Fruit fly (Drosophila melanogaster): ENCODE results near the gene CG43400.

CG43400 gene

DNA sequence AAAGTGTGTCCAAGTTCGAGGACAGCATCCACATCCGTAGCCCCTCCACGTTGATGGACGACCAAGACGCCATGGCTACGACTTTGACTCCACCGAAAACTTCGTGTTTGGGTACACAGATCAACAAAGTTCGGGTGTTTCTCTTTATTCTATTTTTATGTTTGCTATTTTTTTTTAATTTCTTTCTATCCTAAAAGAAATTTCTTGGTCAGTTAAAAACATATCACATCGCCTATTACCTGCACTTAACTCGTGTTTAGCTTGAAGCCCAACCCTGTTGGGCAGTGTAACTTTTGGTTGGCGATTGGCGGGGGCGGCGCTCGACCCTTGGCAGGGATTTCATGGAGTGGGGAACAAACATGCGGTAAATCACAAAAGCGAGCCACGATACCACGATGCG lies 17.1 kb upstream of the CG43400 start:
- TF ChIP-seq CG15710 (tag; optimal IDR thresholded peaks at IDR 0.05): peak; percentile 79
- TF ChIP-seq CG8159 (tag; optimal IDR thresholded peaks at IDR 0.05): peak; percentile 88
- peak; percentile 82 for TF ChIP-seq CG14655 (GFP tag; optimal IDR thresholded peaks at IDR 0.05)
- TF ChIP-seq CG17806 (tag; optimal IDR thresholded peaks at IDR 0.05): peak; percentile 88
- TF ChIP-seq Ets98B (GFP tag; IDR thresholded peaks at IDR 0.05): peak; percentile 74
- peak; percentile 32 for TF ChIP-seq EcR (GFP tag; optimal IDR thresholded peaks at IDR 0.05)
- peak; percentile 65 for TF ChIP-seq gl (tag; optimal IDR thresholded peaks at IDR 0.05)
- TF ChIP-seq Pif1A (GFP tag; optimal IDR thresholded peaks at IDR 0.05): peak; percentile 76
- peak; percentile 30; the same call in 1 of the 2 replicates for TF ChIP-seq CG32121 (GFP tag; IDR thresholded peaks at IDR 0.05)
- peak; percentile 73 for TF ChIP-seq Snoo (tag; optimal IDR thresholded peaks at IDR 0.05)
- TF ChIP-seq CG34367 (tag; optimal IDR thresholded peaks at IDR 0.05): peak; percentile 64
- peak; percentile 45; the same call in 1 of the 2 replicates for TF ChIP-seq rn (GFP tag; IDR thresholded peaks at IDR 0.05)
- TF ChIP-seq CG4496 (GFP tag; IDR thresholded peaks at IDR 0.05): peak; percentile 81
- TF ChIP-seq CG9948 (tag; optimal IDR thresholded peaks at IDR 0.05): peak; percentile 80
- peak; percentile 56 for TF ChIP-seq CG12605 (GFP tag; IDR thresholded peaks at IDR 0.05)
- TF ChIP-seq CG8301 (tag; optimal IDR thresholded peaks at IDR 0.05): peak; percentile 77
- TF ChIP-seq D1 (tag; optimal IDR thresholded peaks at IDR 0.05): peak; percentile 51
- no peak for TF ChIP-seq CG10348 (GFP tag; IDR thresholded peaks at IDR 0.05)
- TF ChIP-seq Pif1B (GFP tag; optimal IDR thresholded peaks at IDR 0.05): peak; percentile 80
- TF ChIP-seq CG13204 (GFP tag; optimal IDR thresholded peaks at IDR 0.05): peak; percentile 75
- TF ChIP-seq fd96Ca (GFP tag; IDR thresholded peaks at IDR 0.05): peak; percentile 73

DNA sequence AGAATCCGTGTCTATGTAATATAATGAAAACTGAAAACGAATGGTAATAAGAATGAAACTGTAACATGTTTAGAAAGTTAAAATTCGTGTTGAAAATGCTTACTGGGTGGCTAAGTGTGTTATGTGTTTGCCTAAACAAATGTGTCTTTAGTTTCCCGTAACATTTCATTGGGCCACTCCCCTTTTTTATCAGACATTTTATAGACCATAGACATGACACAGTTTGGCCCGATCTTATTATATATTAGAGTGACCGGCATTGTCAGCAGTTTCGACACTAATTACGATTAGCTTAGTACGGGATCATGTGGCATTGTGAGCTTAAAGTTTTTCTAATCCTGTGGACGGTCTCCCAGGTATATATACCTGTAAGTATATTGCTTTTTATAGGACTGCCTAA lies 13.5 kb upstream of the CG43400 start, which contains the start of gene CheA29a:
TSS of gene CheA29a (plus strand) at position 301 of the 400 bp plus-strand sequence.
- TF ChIP-seq fd96Ca (GFP tag; IDR thresholded peaks at IDR 0.05): no peak
- TF ChIP-seq CG15710 (tag; optimal IDR thresholded peaks at IDR 0.05): no peak
- TF ChIP-seq CG9948 (tag; optimal IDR thresholded peaks at IDR 0.05): no peak
- no peak for TF ChIP-seq D1 (tag; optimal IDR thresholded peaks at IDR 0.05)
- no peak for TF ChIP-seq CG34367 (tag; optimal IDR thresholded peaks at IDR 0.05)
- TF ChIP-seq Pif1B (GFP tag; optimal IDR thresholded peaks at IDR 0.05): no peak
- no peak for TF ChIP-seq CG10348 (GFP tag; IDR thresholded peaks at IDR 0.05)
- TF ChIP-seq CG8301 (tag; optimal IDR thresholded peaks at IDR 0.05): no peak
- TF ChIP-seq CG4496 (GFP tag; IDR thresholded peaks at IDR 0.05): no peak
- no peak for TF ChIP-seq CG14655 (GFP tag; optimal IDR thresholded peaks at IDR 0.05)
- no peak for TF ChIP-seq Ets98B (GFP tag; IDR thresholded peaks at IDR 0.05)

DNA sequence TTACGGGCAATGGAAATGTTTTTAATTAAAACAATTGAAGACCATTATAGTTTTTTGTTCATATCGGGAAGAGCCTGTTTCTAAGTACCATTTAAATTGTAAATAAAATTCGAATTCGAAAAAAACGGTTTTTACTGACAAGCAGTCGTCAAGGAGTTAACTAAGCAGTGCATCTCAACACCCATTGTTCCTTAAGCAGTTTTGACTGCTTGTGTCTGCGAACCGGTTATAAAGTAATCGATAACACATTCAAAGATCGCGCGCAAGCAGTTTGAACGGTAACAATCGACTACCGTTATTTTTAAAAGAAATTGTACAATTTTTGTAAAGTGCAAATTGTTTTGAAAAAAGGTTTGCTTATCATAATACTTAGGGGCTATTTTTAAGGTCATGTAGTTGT lies 12.6 kb upstream of the CG43400 start:
- TF ChIP-seq Snoo (tag; optimal IDR thresholded peaks at IDR 0.05): no peak
- no peak for TF ChIP-seq rn (GFP tag; IDR thresholded peaks at IDR 0.05)
- TF ChIP-seq CG4496 (GFP tag; IDR thresholded peaks at IDR 0.05): no peak
- TF ChIP-seq Pif1B (GFP tag; optimal IDR thresholded peaks at IDR 0.05): no peak
- TF ChIP-seq CG10348 (GFP tag; IDR thresholded peaks at IDR 0.05): no peak
- no peak for TF ChIP-seq CG14655 (GFP tag; optimal IDR thresholded peaks at IDR 0.05)
- no peak for TF ChIP-seq CG9948 (tag; optimal IDR thresholded peaks at IDR 0.05)

DNA sequence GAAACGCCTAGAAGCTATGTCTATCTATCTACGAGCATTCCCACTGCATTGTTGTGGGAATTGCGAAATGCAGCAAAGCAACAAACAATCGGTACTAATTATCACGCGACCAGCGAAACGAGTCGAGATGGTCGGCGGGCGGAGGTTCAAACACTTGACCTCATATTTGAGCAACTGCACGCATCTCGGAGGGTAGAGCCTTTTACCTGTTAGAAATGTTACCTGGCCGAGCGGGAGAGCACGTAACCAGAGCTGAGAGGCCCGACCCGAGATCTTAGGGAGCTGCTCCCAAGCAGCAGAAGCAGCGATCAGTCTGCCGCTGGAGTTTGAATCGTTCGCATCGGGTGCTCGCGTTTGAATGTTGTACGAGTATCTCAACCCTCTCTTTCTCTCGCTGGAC lies 12.2 kb upstream of the CG43400 start:
- TF ChIP-seq CG10348 (GFP tag; IDR thresholded peaks at IDR 0.05) (no peak), gl (tag; optimal IDR thresholded peaks at IDR 0.05) (no peak), rn (GFP tag; IDR thresholded peaks at IDR 0.05) (no peak), CG4496 (GFP tag; IDR thresholded peaks at IDR 0.05) (no peak), CG8159 (tag; optimal IDR thresholded peaks at IDR 0.05) (no peak), CG15710 (tag; optimal IDR thresholded peaks at IDR 0.05) (no peak), CG14655 (GFP tag; optimal IDR thresholded peaks at IDR 0.05) (no peak), CG17806 (tag; optimal IDR thresholded peaks at IDR 0.05) (no peak), EcR (GFP tag; optimal IDR thresholded peaks at IDR 0.05) (no peak), fd96Ca (GFP tag; IDR thresholded peaks at IDR 0.05) (no peak), Snoo (tag; optimal IDR thresholded peaks at IDR 0.05) (no peak)

DNA sequence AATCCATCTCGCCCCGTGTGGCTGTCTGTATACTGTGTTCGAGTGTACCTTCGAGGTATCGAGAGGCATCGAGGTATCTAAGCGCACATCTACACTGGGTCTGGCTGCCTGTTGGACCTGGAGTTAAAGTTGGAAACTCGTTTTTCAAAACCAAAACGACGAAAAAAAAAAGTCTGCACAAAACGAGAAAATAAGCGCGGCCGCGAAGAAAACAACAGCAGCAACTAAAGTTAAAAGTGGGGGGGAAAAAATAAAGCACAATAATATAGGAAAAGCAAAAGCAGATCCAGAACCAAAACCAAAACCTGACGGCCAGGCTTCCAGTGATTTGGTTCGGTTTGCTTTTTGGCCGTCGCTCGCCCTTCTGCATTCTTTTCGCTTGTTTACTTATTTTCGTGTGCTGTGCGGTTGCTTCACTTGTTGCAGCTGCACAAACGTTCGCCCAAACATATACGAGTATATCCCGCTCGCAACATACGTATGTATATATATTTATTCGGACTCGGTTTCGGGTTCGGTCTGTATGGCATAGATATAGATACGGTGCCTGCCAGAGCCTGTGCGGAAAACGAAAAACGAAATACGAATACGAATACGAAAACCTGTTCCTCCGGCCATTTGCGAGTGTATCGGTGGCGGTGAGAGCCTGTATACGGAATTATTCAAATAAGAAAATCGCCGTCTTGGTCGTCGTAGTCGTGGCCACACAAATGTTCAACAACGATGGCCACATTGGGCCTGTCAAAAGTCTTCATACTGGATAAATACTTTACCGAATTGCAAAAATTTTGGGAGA lies 11.4 kb upstream of the CG43400 start:
- TF ChIP-seq rn (GFP tag; IDR thresholded peaks at IDR 0.05) (peak; percentile 51; the same call in 1 of the 2 replicates), CG32121 (GFP tag; IDR thresholded peaks at IDR 0.05) (no peak), Pif1A (GFP tag; optimal IDR thresholded peaks at IDR 0.05) (peak; percentile 93), CG14655 (GFP tag; optimal IDR thresholded peaks at IDR 0.05) (no peak), CG4496 (GFP tag; IDR thresholded peaks at IDR 0.05) (peak; percentile 87), D1 (tag; optimal IDR thresholded peaks at IDR 0.05) (peak; percentile 91), fd96Ca (GFP tag; IDR thresholded peaks at IDR 0.05) (peak; percentile 83), CG13204 (GFP tag; optimal IDR thresholded peaks at IDR 0.05) (peak; percentile 97), CG12605 (GFP tag; IDR thresholded peaks at IDR 0.05) (peak; percentile 95), gl (tag; optimal IDR thresholded peaks at IDR 0.05) (peak; percentile 98), CG8159 (tag; optimal IDR thresholded peaks at IDR 0.05) (peak; percentile 87), CG8301 (tag; optimal IDR thresholded peaks at IDR 0.05) (peak; percentile 72), CG34367 (tag; optimal IDR thresholded peaks at IDR 0.05) (peak; percentile 91), Snoo (tag; optimal IDR thresholded peaks at IDR 0.05) (peak; percentile 61), CG17806 (tag; optimal IDR thresholded peaks at IDR 0.05) (peak; percentile 90), EcR (GFP tag; optimal IDR thresholded peaks at IDR 0.05) (peak; percentile 53), CG10348 (GFP tag; IDR thresholded peaks at IDR 0.05) (no peak), CG9948 (tag; optimal IDR thresholded peaks at IDR 0.05) (peak; percentile 88), Ets98B (GFP tag; IDR thresholded peaks at IDR 0.05) (peak; percentile 75), Pif1B (GFP tag; optimal IDR thresholded peaks at IDR 0.05) (peak; percentile 93), CG15710 (tag; optimal IDR thresholded peaks at IDR 0.05) (peak; percentile 89)

Measured in whole organism, pupa.